Worm (Caenorhabditis elegans) whole organism, young adult: ENCODE data around the gene H40L08.3.

Source experiments
- B0261.1 ChIP-seq: sonication (generic microtip); optimal IDR thresholded peaks from 2 replicates; lab custom pipeline; 2016; ENCODE audit warnings: mild to moderate bottlenecking, missing genetic modification characterization, moderate library complexity, missing compliant biosample characterization
- D2030.7 ChIP-seq: fragments of 200-800 bp; sonication (Bioruptor generic); IDR thresholded peaks from 2 replicates; pipeline ENCODE4 v1.3.6; 2022; ENCODE audit warnings: missing genetic modification reagents, missing genetic modification characterization, missing compliant biosample characterization
- F23B12.7 ChIP-seq: sonication (generic microtip); optimal IDR thresholded peaks from 2 replicates; lab custom pipeline; 2017; ENCODE audit warnings: missing genetic modification characterization, mild to moderate bottlenecking, missing compliant biosample characterization, antibody characterized with exemption, moderate library complexity; ENCODE audit not compliant: insufficient read depth
- F33H1.4 ChIP-seq: fragments of 200-800 bp; sonication (Bioruptor generic); IDR thresholded peaks from 2 replicates; pipeline ENCODE4 v1.3.6; 2022; ENCODE audit warnings: missing genetic modification reagents, missing genetic modification characterization, missing compliant biosample characterization
- F39B2.1 ChIP-seq: fragments of 200-800 bp; sonication (Bioruptor generic); IDR thresholded peaks from 2 replicates; pipeline ENCODE4 v1.3.6; 2022; ENCODE audit warnings: missing genetic modification reagents, missing genetic modification characterization, missing compliant biosample characterization
- F52B5.7 ChIP-seq: sonication (generic microtip); optimal IDR thresholded peaks from 2 replicates; lab custom pipeline; 2016; ENCODE audit warnings: mild to moderate bottlenecking, missing genetic modification characterization, missing compliant biosample characterization
- K11D2.4 ChIP-seq: fragments of 200-800 bp; sonication (Bioruptor generic); IDR thresholded peaks from 2 replicates; pipeline ENCODE4 v1.3.6; 2022; ENCODE audit warnings: missing genetic modification reagents, missing genetic modification characterization, missing compliant biosample characterization
- Y53F4B.3 ChIP-seq: fragments of 200-800 bp; sonication (Bioruptor generic); IDR thresholded peaks from 2 replicates; pipeline ENCODE4 v1.3.6; 2022; ENCODE audit warnings: missing genetic modification reagents, missing genetic modification characterization, missing compliant biosample characterization
- Y67H2A.10 ChIP-seq: fragments of 200-800 bp; sonication (Bioruptor generic); conservative IDR thresholded peaks from 2 replicates; pipeline ENCODE4 v1.3.6; 2022; ENCODE audit warnings: missing genetic modification reagents, missing genetic modification characterization, missing compliant biosample characterization
- attf-3 ChIP-seq: fragments of 200-800 bp; sonication (Bioruptor generic); conservative IDR thresholded peaks from 2 replicates; pipeline ENCODE4 v1.3.6; 2022; ENCODE audit warnings: missing genetic modification reagents, missing genetic modification characterization, missing compliant biosample characterization
- bed-1 ChIP-seq: fragments of 200-800 bp; sonication (Bioruptor generic); IDR thresholded peaks from 2 replicates; pipeline ENCODE4 v1.3.6; 2022; ENCODE audit warnings: missing genetic modification reagents, missing genetic modification characterization, missing compliant biosample characterization
- cebp-1 ChIP-seq, 2 experiments: fragments of 200-800 bp in 1 of 2; sonication (Bioruptor generic) in 1 of 2; sonication (generic microtip) in 1 of 2; IDR thresholded peaks in 1 of 2; optimal IDR thresholded peaks in 1 of 2; 2 replicates each; pipeline versions ENCODE4 v1.3.6 to Lab custom; 2017 to 2022; ENCODE audit warnings: missing compliant biosample characterization in 2 of 2, missing genetic modification characterization in 2 of 2, mild to moderate bottlenecking in 1 of 2, missing genetic modification reagents in 1 of 2, moderate library complexity in 1 of 2
- cebp-2 ChIP-seq: fragments of 200-800 bp; sonication (Bioruptor generic); IDR thresholded peaks from 2 replicates; pipeline ENCODE4 v1.3.6; 2022; ENCODE audit warnings: missing genetic modification characterization, missing compliant biosample characterization
- ceh-100 ChIP-seq: fragments of 200-800 bp; sonication (Bioruptor generic); IDR thresholded peaks from 2 replicates; pipeline ENCODE4 v1.3.6; 2022; ENCODE audit warnings: missing genetic modification reagents, missing genetic modification characterization, missing compliant biosample characterization
- ceh-27 ChIP-seq: fragments of 200-800 bp; sonication (Bioruptor generic); optimal IDR thresholded peaks from 2 replicates; lab custom pipeline; 2018; ENCODE audit warnings: mild to moderate bottlenecking, missing genetic modification characterization, moderate library complexity, missing compliant biosample characterization
- die-1 ChIP-seq: sonication (generic microtip); optimal IDR thresholded peaks from 2 replicates; lab custom pipeline; 2016; ENCODE audit warnings: missing genotype, mild to moderate bottlenecking, missing genetic modification characterization, missing compliant biosample characterization
- egl-18 ChIP-seq: fragments of 200-800 bp; sonication (Bioruptor generic); IDR thresholded peaks from 2 replicates; pipeline ENCODE4 v1.3.6; 2022; ENCODE audit warnings: missing genetic modification reagents, missing genetic modification characterization, missing compliant biosample characterization
- egl-44 ChIP-seq: fragments of 200-800 bp; sonication (Bioruptor generic); IDR thresholded peaks from 2 replicates; pipeline ENCODE4 v1.3.6; 2022; ENCODE audit warnings: missing genetic modification reagents, missing genetic modification characterization, missing compliant biosample characterization
- ekl-4 ChIP-seq: fragments of 200-800 bp; sonication (Bioruptor generic); IDR thresholded peaks from 2 replicates; pipeline ENCODE4 v1.3.6; 2022; ENCODE audit warnings: missing genetic modification reagents, missing genetic modification characterization, missing compliant biosample characterization
- gei-17 ChIP-seq: fragments of 200-800 bp; sonication (Bioruptor generic); optimal IDR thresholded peaks from 2 replicates; lab custom pipeline; 2018; ENCODE audit warnings: mild to moderate bottlenecking, missing genetic modification characterization, missing compliant biosample characterization
- hlh-12 ChIP-seq: sonication (generic microtip); optimal IDR thresholded peaks from 2 replicates; lab custom pipeline; 2016; ENCODE audit warnings: missing genetic modification characterization, missing compliant biosample characterization
- hmg-1.2 ChIP-seq: fragments of 200-800 bp; sonication (Bioruptor generic); IDR thresholded peaks from 2 replicates; pipeline ENCODE4 v1.3.6; 2022; ENCODE audit warnings: missing genetic modification reagents, missing genetic modification characterization, missing compliant biosample characterization
- hrde-1 ChIP-seq: sonication (generic microtip); optimal IDR thresholded peaks from 2 replicates; lab custom pipeline; 2016; ENCODE audit warnings: missing genetic modification characterization, mild to moderate bottlenecking, missing compliant biosample characterization, moderate library complexity, missing genotype, missing genetic modification reagents, borderline replicate concordance
- hsf-1 ChIP-seq: fragments of 200-800 bp; sonication (Bioruptor generic); IDR thresholded peaks from 2 replicates; pipeline ENCODE4 v1.3.6; 2022; ENCODE audit warnings: missing genetic modification reagents, missing genetic modification characterization, missing compliant biosample characterization
- lag-1 ChIP-seq: fragments of 200-800 bp; sonication (Bioruptor generic); IDR thresholded peaks from 2 replicates; pipeline ENCODE4 v1.3.6; 2022; ENCODE audit warnings: missing genetic modification reagents, missing genetic modification characterization, missing compliant biosample characterization
- let-607 ChIP-seq, 2 experiments: fragments of 200-800 bp in 1 of 2; sonication (Bioruptor generic) in 1 of 2; sonication (generic microtip) in 1 of 2; optimal IDR thresholded peaks; 2 replicates each; lab custom pipeline; 2016 to 2018; ENCODE audit warnings: mild to moderate bottlenecking in 2 of 2, missing compliant biosample characterization in 2 of 2, missing genetic modification characterization in 2 of 2, moderate library complexity in 2 of 2, missing genotype in 1 of 2
- lin-26 ChIP-seq: fragments of 200-800 bp; sonication (Bioruptor generic); IDR thresholded peaks from 2 replicates; pipeline ENCODE4 v1.3.6; 2022; ENCODE audit warnings: missing genetic modification reagents, missing genetic modification characterization, missing compliant biosample characterization
- lir-1 ChIP-seq: fragments of 200-800 bp; sonication (Bioruptor generic); conservative IDR thresholded peaks from 2 replicates; pipeline ENCODE4 v1.3.6; 2022; ENCODE audit warnings: missing genetic modification reagents, missing genetic modification characterization, missing compliant biosample characterization
- lsy-27 ChIP-seq: sonication (generic microtip); optimal IDR thresholded peaks from 2 replicates; lab custom pipeline; 2017; ENCODE audit warnings: missing genetic modification characterization, mild to moderate bottlenecking, missing compliant biosample characterization, antibody characterized with exemption, missing genotype, borderline replicate concordance; ENCODE audit not compliant: insufficient read depth
- madf-3 ChIP-seq: fragments of 200-800 bp; sonication (Bioruptor generic); IDR thresholded peaks from 2 replicates; pipeline ENCODE4 v1.3.6; 2022; ENCODE audit warnings: missing genetic modification reagents, missing genetic modification characterization, missing compliant biosample characterization
- madf-8 ChIP-seq: fragments of 200-800 bp; sonication (Bioruptor generic); conservative IDR thresholded peaks from 2 replicates; pipeline ENCODE4 v1.3.6; 2022; ENCODE audit warnings: missing genetic modification reagents, missing genetic modification characterization, missing compliant biosample characterization
- mes-4 ChIP-seq: sonication (generic microtip); optimal IDR thresholded peaks from 2 replicates; lab custom pipeline; 2016; ENCODE audit warnings: missing genotype, missing genetic modification characterization, missing compliant biosample characterization
- nfya-1 ChIP-seq: sonication (generic microtip); optimal IDR thresholded peaks from 2 replicates; lab custom pipeline; 2017; ENCODE audit warnings: antibody characterized with exemption, missing compliant biosample characterization, missing genetic modification characterization, borderline replicate concordance; ENCODE audit not compliant: insufficient read depth
- nfya-2 ChIP-seq: fragments of 200-800 bp; sonication (Bioruptor generic); IDR thresholded peaks from 2 replicates; pipeline ENCODE4 v1.3.6; 2022; ENCODE audit warnings: missing genetic modification reagents, missing genetic modification characterization, missing compliant biosample characterization
- nfyb-1 ChIP-seq: fragments of 200-800 bp; sonication (Bioruptor generic); IDR thresholded peaks from 2 replicates; pipeline ENCODE4 v1.3.6; 2022; ENCODE audit warnings: missing genetic modification reagents, missing genetic modification characterization, missing compliant biosample characterization
- nhr-120 ChIP-seq: fragments of 200-800 bp; sonication (Bioruptor generic); IDR thresholded peaks from 2 replicates; pipeline ENCODE4 v1.3.6; 2022; ENCODE audit warnings: missing genetic modification characterization, missing compliant biosample characterization
- nhr-179 ChIP-seq: sonication (generic microtip); optimal IDR thresholded peaks from 2 replicates; lab custom pipeline; 2016; ENCODE audit warnings: mild to moderate bottlenecking, missing genetic modification characterization, missing compliant biosample characterization
- nhr-80 ChIP-seq: sonication (generic microtip); optimal IDR thresholded peaks from 2 replicates; lab custom pipeline; 2016; ENCODE audit warnings: missing genetic modification characterization, missing compliant biosample characterization
- pbrm-1 ChIP-seq: fragments of 200-800 bp; sonication (Bioruptor generic); IDR thresholded peaks from 2 replicates; pipeline ENCODE4 v1.3.6; 2022; ENCODE audit warnings: missing genetic modification reagents, missing genetic modification characterization, missing compliant biosample characterization
- pha-4 ChIP-seq: fragments of 150-350 bp; sonication (generic microtip); optimal IDR thresholded peaks from 2 replicates; lab custom pipeline; 2014; ENCODE audit warnings: missing biosample characterization, missing genetic modification reagents, missing genetic modification characterization
- snpc-1.3 ChIP-seq: sonication (generic microtip); optimal IDR thresholded peaks from 2 replicates; lab custom pipeline; 2017; ENCODE audit warnings: missing genetic modification characterization, mild to moderate bottlenecking, missing compliant biosample characterization, antibody characterized with exemption, moderate library complexity, missing genotype, missing genetic modification reagents; ENCODE audit not compliant: insufficient read depth
- sptf-2 ChIP-seq: fragments of 200-800 bp; sonication (Bioruptor generic); optimal IDR thresholded peaks from 2 replicates; lab custom pipeline; 2018; ENCODE audit warnings: mild to moderate bottlenecking, missing genetic modification characterization, missing compliant biosample characterization
- tbp1 ChIP-seq: fragments of 200-800 bp; sonication (Bioruptor generic); optimal IDR thresholded peaks from 2 replicates; lab custom pipeline; 2018; ENCODE audit warnings: mild to moderate bottlenecking, missing genetic modification characterization, missing compliant biosample characterization
- unc-62 ChIP-seq: fragments of 150-350 bp; optimal IDR thresholded peaks from 2 replicates; lab custom pipeline; 2014; ENCODE audit warnings: missing biosample characterization, missing genetic modification reagents, missing genetic modification characterization
- ztf-18 ChIP-seq: sonication (generic microtip); optimal IDR thresholded peaks from 2 replicates; lab custom pipeline; 2016; ENCODE audit warnings: missing genotype, mild to moderate bottlenecking, missing genetic modification characterization, missing compliant biosample characterization
- ztf-28 ChIP-seq: fragments of 200-800 bp; sonication (Bioruptor generic); IDR thresholded peaks from 2 replicates; pipeline ENCODE4 v1.3.6; 2022; ENCODE audit warnings: missing genetic modification reagents, missing genetic modification characterization, missing compliant biosample characterization

The H40L08.3 gene

ce11 chrX:15040552-15041080 lies 35.3 kb downstream of the H40L08.3 start, which contains the start of gene C18B12.4:
Gene C18B12.4, minus strand, starts transcription at chrX:15040602.
- peak; percentile 70; the same call in 1 of the 2 replicates for TF ChIP-seq madf-3 (GFP tag; lab: Robert Waterston, UW)
- 0 out of 2 replicates have a peak, but pooled peaks have one; percentile 18 for TF ChIP-seq ceh-100
- no peak for TF ChIP-seq D2030.7 (GFP tag; lab: Robert Waterston, UW)
- TF ChIP-seq nhr-120 (GFP tag; lab: Robert Waterston, UW): 0 out of 2 replicates have a peak, but pooled peaks have one; percentile 29
- no peak for TF ChIP-seq Y53F4B.3
- no peak for TF ChIP-seq hsf-1 (GFP tag; lab: Robert Waterston, UW)
- TF ChIP-seq nfyb-1 (GFP tag; lab: Robert Waterston, UW): peak; percentile 87
- peak; percentile 91 for TF ChIP-seq nhr-80 (tag; lab: Kevin White, UChicago)
- TF ChIP-seq lsy-27 (tag; lab: Kevin White, UChicago): no peak
- TF ChIP-seq hlh-12: no peak
- no peak for TF ChIP-seq nfya-2
- TF ChIP-seq ztf-28 (GFP tag; lab: Robert Waterston, UW): no peak
- TF ChIP-seq hmg-1.2 (GFP tag; lab: Robert Waterston, UW): peak; percentile 63
- peak; percentile 51 for TF ChIP-seq gei-17 (GFP tag; lab: Kevin White, UChicago)
- no peak for TF ChIP-seq snpc-1.3 (tag; lab: Kevin White, UChicago)
- peak; percentile 94 for TF ChIP-seq ceh-27 (GFP tag; lab: Kevin White, UChicago)
- TF ChIP-seq hrde-1 (tag; lab: Kevin White, UChicago): no peak
- peak; percentile 59 for TF ChIP-seq F23B12.7 (tag; lab: Kevin White, UChicago)
- TF ChIP-seq let-607 (tag; optimal IDR thresholded peaks at IDR 0.05; lab: Kevin White, UChicago): peak; percentile 25 to 58
- TF ChIP-seq nfya-1 (tag; lab: Kevin White, UChicago): no peak
- TF ChIP-seq attf-3: peak; percentile 70
- TF ChIP-seq tbp1 (GFP tag; lab: Kevin White, UChicago): peak; percentile 65
- no peak for TF ChIP-seq lag-1
- peak; percentile 26 for TF ChIP-seq F52B5.7 (tag; lab: Kevin White, UChicago)
- no peak for TF ChIP-seq cebp-2 (GFP tag; lab: Robert Waterston, UW)
- TF ChIP-seq lir-1: peak; percentile 86
- no peak for TF ChIP-seq sptf-2 (GFP tag; lab: Kevin White, UChicago)
- TF ChIP-seq egl-44 (GFP tag; lab: Robert Waterston, UW): peak; percentile 77; the same call in 1 of the 2 replicates
- TF ChIP-seq pbrm-1 (GFP tag; lab: Robert Waterston, UW): peak; percentile 66; the same call in 1 of the 2 replicates
- TF ChIP-seq mes-4: no peak
- no peak for TF ChIP-seq F39B2.1
- TF ChIP-seq K11D2.4 (GFP tag; lab: Robert Waterston, UW): peak; percentile 87; the same call in 1 of the 2 replicates
- TF ChIP-seq cebp-1 (GFP tag; IDR thresholded peaks at IDR 0.05; lab: Robert Waterston, UW): peak; percentile 83
- TF ChIP-seq cebp-1 (tag; optimal IDR thresholded peaks at IDR 0.05; lab: Kevin White, UChicago): peak; percentile 93
- no peak; the same call in 1 of the 2 replicates for TF ChIP-seq lin-26 (GFP tag; lab: Robert Waterston, UW)
- TF ChIP-seq madf-8 (GFP tag; lab: Robert Waterston, UW): peak; percentile 55
- no peak for TF ChIP-seq bed-1
- TF ChIP-seq die-1 (tag; lab: Kevin White, UChicago): peak; percentile 27
- no peak for TF ChIP-seq egl-18 (GFP tag; lab: Robert Waterston, UW)
- TF ChIP-seq unc-62 (GFP tag; lab: Kevin White, UChicago): peak; percentile 31
- no peak for TF ChIP-seq F33H1.4 (GFP tag; lab: Robert Waterston, UW)
- no peak for TF ChIP-seq nhr-179
- TF ChIP-seq ekl-4 (GFP tag; lab: Robert Waterston, UW): no peak
- peak; percentile 83 for TF ChIP-seq Y67H2A.10
- TF ChIP-seq ztf-18 (tag; lab: Kevin White, UChicago): peak; percentile 44
- peak; percentile 6 for TF ChIP-seq B0261.1 (tag; lab: Kevin White, UChicago)
- TF ChIP-seq pha-4 (tag; lab: Kevin White, UChicago): no peak
